Fruit fly (Drosophila melanogaster) whole organism, embryonic: ENCODE data around the gene CG42827.
A peak's percentile ranks its signal among the peaks of the same experiment; 100 is the strongest.

Experiments used
- Awh ChIP-seq: fragments of 200-800 bp; sonication (Bioruptor generic); IDR thresholded peaks from 2 replicates; pipeline ENCODE4, ENCODE4 v1.3.6; 2022; ENCODE audit warnings: missing biosample characterization, missing genetic modification characterization
- CG12236 ChIP-seq: fragments of 200-800 bp; sonication (Bioruptor generic); optimal IDR thresholded peaks from 2 replicates; lab custom pipeline; 2016; ENCODE audit warnings: missing biosample characterization, missing genetic modification characterization
- CG12769 ChIP-seq: fragments of 200-800 bp; sonication (Bioruptor generic); optimal IDR thresholded peaks from 2 replicates; lab custom pipeline; 2019; ENCODE audit warnings: missing biosample characterization, mild to moderate bottlenecking, missing genetic modification characterization, moderate library complexity
- CG14441 ChIP-seq: fragments of 200-800 bp; sonication (Bioruptor generic); IDR thresholded peaks from 2 replicates; pipeline ENCODE4 v1.3.6; 2022; ENCODE audit warnings: missing biosample characterization, missing genetic modification characterization
- CG15514 ChIP-seq: fragments of 200-800 bp; sonication (Bioruptor generic); optimal IDR thresholded peaks from 3 replicates; lab custom pipeline; 2017; ENCODE audit warnings: missing biosample characterization, missing genetic modification characterization, mild to moderate bottlenecking, moderate library complexity, missing genetic modification reagents
- CG17361 ChIP-seq: fragments of 200-800 bp; sonication (Bioruptor generic); IDR thresholded peaks from 3 replicates; pipeline ENCODE4 v1.3.6; 2022; ENCODE audit warnings: missing biosample characterization, missing genetic modification characterization
- CG1792 ChIP-seq: fragments of 200-800 bp; sonication (Bioruptor generic); optimal IDR thresholded peaks from 2 replicates; lab custom pipeline; 2016; ENCODE audit warnings: missing biosample characterization, missing genetic modification characterization
- CG1832 ChIP-seq: fragments of 200-800 bp; sonication (Bioruptor generic); optimal IDR thresholded peaks from 2 replicates; lab custom pipeline; 2017; ENCODE audit warnings: missing biosample characterization, mild to moderate bottlenecking, missing genetic modification characterization, inconsistent platforms
- CG2202 ChIP-seq: fragments of 200-800 bp; sonication (Bioruptor generic); optimal IDR thresholded peaks from 2 replicates; lab custom pipeline; 2018; ENCODE audit warnings: missing biosample characterization, mild to moderate bottlenecking, missing genetic modification characterization
- CG2712 ChIP-seq: fragments of 200-800 bp; optimal IDR thresholded peaks from 3 replicates; lab custom pipeline; 2019; ENCODE audit warnings: missing biosample characterization, mild to moderate bottlenecking, missing genetic modification characterization, moderate library complexity
- CG2875 ChIP-seq: fragments of 200-800 bp; sonication (Bioruptor generic); optimal IDR thresholded peaks from 2 replicates; lab custom pipeline; 2017; ENCODE audit warnings: missing biosample characterization, mild to moderate bottlenecking, missing genetic modification characterization, missing genetic modification reagents
- CG30431 ChIP-seq: fragments of 200-800 bp; sonication (Bioruptor generic); optimal IDR thresholded peaks from 2 replicates; lab custom pipeline; 2017; ENCODE audit warnings: missing biosample characterization, missing genetic modification characterization
- CG34376 ChIP-seq: fragments of 200-800 bp; sonication (Bioruptor generic); optimal IDR thresholded peaks from 2 replicates; lab custom pipeline; 2018; ENCODE audit warnings: missing biosample characterization, mild to moderate bottlenecking, missing genetic modification characterization
- CG4360 ChIP-seq: fragments of 200-800 bp; sonication (Bioruptor generic); IDR thresholded peaks from 2 replicates; pipeline ENCODE4 v1.3.6; 2022; ENCODE audit warnings: missing biosample characterization, missing genetic modification characterization
- CG4424 ChIP-seq: fragments of 200-800 bp; sonication (Bioruptor generic); optimal IDR thresholded peaks from 3 replicates; lab custom pipeline; 2016; ENCODE audit warnings: missing biosample characterization, missing genetic modification characterization
- CG4707 ChIP-seq: fragments of 200-800 bp; sonication (Bioruptor generic); optimal IDR thresholded peaks from 2 replicates; lab custom pipeline; 2018; ENCODE audit warnings: missing biosample characterization, mild to moderate bottlenecking, missing genetic modification characterization, moderate library complexity
- CG5953 ChIP-seq: fragments of 200-800 bp; sonication (Bioruptor generic); IDR thresholded peaks from 2 replicates; pipeline ENCODE4 v1.3.6; 2022; ENCODE audit warnings: missing biosample characterization, missing genetic modification characterization
- CG6854 ChIP-seq: fragments of 200-800 bp; sonication (Bioruptor generic); optimal IDR thresholded peaks from 3 replicates; lab custom pipeline; 2017; ENCODE audit warnings: missing biosample characterization, mild to moderate bottlenecking, missing genetic modification characterization
- CG8290 ChIP-seq, 3 experiments: fragments of 200-800 bp; sonication (Bioruptor generic); optimal IDR thresholded peaks; 2 replicates each; lab custom pipeline; 2016 to 2019; ENCODE audit warnings: missing biosample characterization in 3 of 3, missing genetic modification characterization in 3 of 3, mild to moderate bottlenecking in 2 of 3, moderate library complexity in 1 of 3
- CG8359 ChIP-seq: fragments of 200-800 bp; sonication (Bioruptor generic); optimal IDR thresholded peaks from 2 replicates; lab custom pipeline; 2017; ENCODE audit warnings: missing biosample characterization, mild to moderate bottlenecking, missing genetic modification characterization, borderline replicate concordance
- CG8924 ChIP-seq: fragments of 200-800 bp; optimal IDR thresholded peaks from 3 replicates; lab custom pipeline; 2019; ENCODE audit warnings: missing biosample characterization, mild to moderate bottlenecking, missing genetic modification characterization, moderate library complexity
- CG8944 ChIP-seq: fragments of 200-800 bp; sonication (Bioruptor generic); optimal IDR thresholded peaks from 3 replicates; lab custom pipeline; 2016; ENCODE audit warnings: missing biosample characterization, missing genetic modification characterization
- CTCF ChIP-seq: fragments of 200-800 bp; sonication (Bioruptor generic); optimal IDR thresholded peaks from 2 replicates; lab custom pipeline; 2017; ENCODE audit warnings: missing biosample characterization, mild to moderate bottlenecking, missing genetic modification characterization, moderate library complexity
- Deaf1 ChIP-seq: fragments of 200-800 bp; optimal IDR thresholded peaks from 3 replicates; lab custom pipeline; 2019; ENCODE audit warnings: missing biosample characterization, mild to moderate bottlenecking, missing genetic modification characterization, moderate library complexity
- Jarid2 ChIP-seq: fragments of 200-800 bp; sonication (Bioruptor generic); optimal IDR thresholded peaks from 3 replicates; lab custom pipeline; 2017; ENCODE audit warnings: mild to moderate bottlenecking, missing biosample characterization, missing genetic modification reagents, missing genetic modification characterization
- Nf-YC ChIP-seq: fragments of 200-800 bp; optimal IDR thresholded peaks from 3 replicates; lab custom pipeline; 2019; ENCODE audit warnings: missing biosample characterization, mild to moderate bottlenecking, missing genetic modification characterization, moderate library complexity
- Oaz ChIP-seq: fragments of 200-800 bp; sonication (Bioruptor generic); IDR thresholded peaks from 2 replicates; pipeline ENCODE4 v1.3.6; 2022; ENCODE audit warnings: missing biosample characterization, missing genetic modification characterization
- Pdp1 ChIP-seq, 2 experiments: fragments of 200-800 bp; sonication (Bioruptor generic); optimal IDR thresholded peaks; 3 replicates each; lab custom pipeline; 2016; ENCODE audit warnings: missing biosample characterization in 2 of 2, missing genetic modification characterization in 2 of 2, mild to moderate bottlenecking in 1 of 2, moderate library complexity in 1 of 2
- Trl ChIP-seq, 3 experiments: fragments of >200 bp in 2 of 3; fragments of 200-800 bp in 1 of 3; sonication (Bioruptor generic) in 1 of 3; optimal IDR thresholded peaks; 2 replicates in 1 of 3; 3 replicates in 2 of 3; lab custom pipeline; 2016 to 2017; ENCODE audit warnings: missing biosample characterization in 1 of 3, missing genetic modification characterization in 1 of 3
- ap ChIP-seq: fragments of 200-800 bp; sonication (Bioruptor generic); IDR thresholded peaks from 2 replicates; pipeline ENCODE4 v1.3.6; 2022; ENCODE audit warnings: missing biosample characterization, missing genetic modification characterization
- bsh ChIP-seq, 2 experiments: fragments of 200-800 bp; sonication (Bioruptor generic); optimal IDR thresholded peaks; 2 replicates each; lab custom pipeline; 2017 to 2018; ENCODE audit warnings: mild to moderate bottlenecking in 2 of 2, missing biosample characterization in 2 of 2, missing genetic modification characterization in 2 of 2, moderate library complexity in 1 of 2
- btn ChIP-seq: fragments of 200-800 bp; sonication (Bioruptor generic); optimal IDR thresholded peaks from 2 replicates; lab custom pipeline; 2016; ENCODE audit warnings: missing biosample characterization, missing genetic modification characterization
- chinmo ChIP-seq: fragments of 200-800 bp; sonication (Bioruptor generic); IDR thresholded peaks from 4 replicates; pipeline ENCODE4 v1.3.6; 2022; ENCODE audit warnings: missing biosample characterization, missing genetic modification characterization; ENCODE audit not compliant: partially characterized antibody
- crp ChIP-seq, 2 experiments: fragments of 200-800 bp; sonication (Bioruptor generic); optimal IDR thresholded peaks; 2 replicates in 1 of 2; 3 replicates in 1 of 2; lab custom pipeline; 2017; ENCODE audit warnings: missing biosample characterization in 2 of 2, missing genetic modification characterization in 2 of 2, mild to moderate bottlenecking in 1 of 2, moderate library complexity in 1 of 2
- fd102C ChIP-seq: fragments of 200-800 bp; sonication (Bioruptor generic); optimal IDR thresholded peaks from 2 replicates; lab custom pipeline; 2018; ENCODE audit warnings: missing biosample characterization, mild to moderate bottlenecking, missing genetic modification characterization, moderate library complexity
- gcm2 ChIP-seq: fragments of 200-800 bp; sonication (Bioruptor generic); optimal IDR thresholded peaks from 2 replicates; lab custom pipeline; 2016; ENCODE audit warnings: missing biosample characterization, missing genetic modification characterization
- grau ChIP-seq: fragments of 200-800 bp; optimal IDR thresholded peaks from 3 replicates; lab custom pipeline; 2019; ENCODE audit warnings: missing biosample characterization, mild to moderate bottlenecking, missing genetic modification characterization, moderate library complexity
- gt ChIP-seq: fragments of 200-800 bp; sonication (Bioruptor generic); IDR thresholded peaks from 2 replicates; pipeline ENCODE4 v1.3.6; 2022; ENCODE audit warnings: missing biosample characterization, missing genetic modification characterization
- mld ChIP-seq: fragments of 200-800 bp; sonication (Bioruptor generic); IDR thresholded peaks from 3 replicates; pipeline ENCODE4 v1.3.6; 2022; ENCODE audit warnings: missing biosample characterization, missing genetic modification characterization; ENCODE audit not compliant: partially characterized antibody
- org-1 ChIP-seq: fragments of 200-800 bp; sonication (Bioruptor generic); optimal IDR thresholded peaks from 2 replicates; lab custom pipeline; 2017; ENCODE audit warnings: missing biosample characterization, missing genetic modification characterization
- rib ChIP-seq: fragments of 200-800 bp; sonication (Bioruptor generic); IDR thresholded peaks from 2 replicates; pipeline ENCODE4 v1.3.6; 2022; ENCODE audit warnings: missing biosample characterization, missing genetic modification characterization
- sd ChIP-seq: fragments of 200-800 bp; sonication (Bioruptor generic); optimal IDR thresholded peaks from 3 replicates; lab custom pipeline; 2018; ENCODE audit warnings: missing biosample characterization, mild to moderate bottlenecking, missing genetic modification characterization, moderate library complexity
- sens ChIP-seq: fragments of 200-800 bp; sonication (Bioruptor generic); peaks from one replicate; lab custom pipeline; 2016; ENCODE audit warnings: missing biosample characterization, missing genetic modification characterization
- slp2 ChIP-seq: fragments of 200-800 bp; sonication (Bioruptor generic); optimal IDR thresholded peaks from 2 replicates; lab custom pipeline; 2016; ENCODE audit warnings: missing biosample characterization, missing genetic modification characterization
- stc ChIP-seq: fragments of 200-800 bp; sonication (Bioruptor generic); IDR thresholded peaks from 2 replicates; pipeline ENCODE4 v1.3.6; 2022; ENCODE audit warnings: missing biosample characterization, missing genetic modification characterization
- tap ChIP-seq: fragments of 200-800 bp; optimal IDR thresholded peaks from 3 replicates; lab custom pipeline; 2019; ENCODE audit warnings: missing biosample characterization, mild to moderate bottlenecking, missing genetic modification characterization, moderate library complexity
- trh ChIP-seq: fragments of 200-800 bp; sonication (Bioruptor generic); optimal IDR thresholded peaks from 2 replicates; lab custom pipeline; 2016; ENCODE audit warnings: missing biosample characterization, missing genetic modification characterization
- twi ChIP-seq: fragments of 200-800 bp; optimal IDR thresholded peaks from 2 replicates; lab custom pipeline; 2019; ENCODE audit warnings: missing biosample characterization, mild to moderate bottlenecking, missing genetic modification characterization, moderate library complexity
- zf30C ChIP-seq: fragments of 200-800 bp; sonication (Bioruptor generic); optimal IDR thresholded peaks from 3 replicates; lab custom pipeline; 2018; ENCODE audit warnings: missing biosample characterization, mild to moderate bottlenecking, missing genetic modification characterization
- zfh2 ChIP-seq: fragments of 200-800 bp; sonication (Bioruptor generic); optimal IDR thresholded peaks from 2 replicates; lab custom pipeline; 2016; ENCODE audit warnings: missing biosample characterization, missing genetic modification characterization

CG42827 gene

dm6 chr3R:23386021-23386457 is 13.3 kb downstream of the CG42827 start (continued):
- TF ChIP-seq CG12769 (tag; lab: Kevin White, UChicago) = peak; percentile 34
- TF ChIP-seq slp2 = no peak
- no peak for TF ChIP-seq gcm2
- TF ChIP-seq CG34376 (GFP tag; lab: Kevin White, UChicago) = no peak
- no peak for TF ChIP-seq CG8290 (GFP tag; optimal IDR thresholded peaks at IDR 0.05; lab: Kevin White, UChicago)
- TF ChIP-seq CG8290 (tag; optimal IDR thresholded peaks at IDR 0.05; lab: Kevin White, UChicago) = no peak
- peak; percentile 56 for TF ChIP-seq sens (GFP tag; lab: Kevin White, UChicago)
- TF ChIP-seq Trl (optimal IDR thresholded peaks at IDR 0.05; lab: Kevin White, UChicago) = peak; percentile 50 to 62
- no peak for TF ChIP-seq Trl (GFP tag; optimal IDR thresholded peaks at IDR 0.05; lab: Kevin White, UChicago)
- no peak for TF ChIP-seq twi (tag; lab: Kevin White, UChicago)
- peak; percentile 48 for TF ChIP-seq Deaf1 (tag; lab: Kevin White, UChicago)
- no peak for TF ChIP-seq gt
- no peak for TF ChIP-seq CG4707
- no peak for TF ChIP-seq trh (GFP tag; lab: Kevin White, UChicago)
- peak in 1 of 2 experiments; percentile 73 for TF ChIP-seq crp (GFP tag; optimal IDR thresholded peaks at IDR 0.05; lab: Kevin White, UChicago)
- no peak for TF ChIP-seq CG30431
- 0 out of 4 replicates have a peak, but pooled peaks have one; percentile 24 for TF ChIP-seq chinmo (GFP tag; lab: Robert Waterston, UW)
- TF ChIP-seq sd = peak; percentile 38
- no peak for TF ChIP-seq grau (tag; lab: Kevin White, UChicago)
- TF ChIP-seq CG4360 (GFP tag; lab: Robert Waterston, UW) = 0 out of 2 replicates have a peak, but pooled peaks have one; percentile 25
- TF ChIP-seq ap (GFP tag; lab: Robert Waterston, UW) = no peak
- no peak for TF ChIP-seq CG1832 (GFP tag; lab: Kevin White, UChicago)
- no peak for TF ChIP-seq btn (GFP tag; lab: Kevin White, UChicago)
- peak in 1 of 2 experiments; percentile 30 for TF ChIP-seq Pdp1 (GFP tag; optimal IDR thresholded peaks at IDR 0.05; lab: Kevin White, UChicago)
- no peak for TF ChIP-seq CG2202
- TF ChIP-seq CG6854 (GFP tag; lab: Kevin White, UChicago) = no peak
- no peak for TF ChIP-seq mld (GFP tag; lab: Robert Waterston, UW)
- TF ChIP-seq, all 482 proteins: peak for 24

DNA sequence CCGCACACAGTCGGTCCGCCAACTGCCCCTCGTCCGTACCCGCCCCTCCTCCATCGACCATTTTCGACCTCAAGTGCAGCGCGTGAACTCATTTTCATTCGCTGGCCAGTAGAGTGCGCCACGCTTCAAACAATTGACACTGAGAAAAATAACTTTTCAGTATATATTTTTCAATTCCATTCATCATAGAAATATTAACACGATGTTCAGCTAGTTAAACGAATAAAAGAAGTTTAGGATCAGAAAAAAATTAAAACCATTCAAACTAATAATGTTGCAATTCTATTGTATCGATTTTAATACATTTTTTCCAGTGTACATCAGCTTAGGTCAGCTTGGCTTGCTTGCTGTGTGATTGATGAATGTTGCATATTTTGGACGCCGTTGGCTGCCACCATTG is 14.2 kb downstream of the CG42827 start:
- TF ChIP-seq bsh (GFP tag; optimal IDR thresholded peaks at IDR 0.05; lab: Kevin White, UChicago) = peak in 1 of 2 experiments; percentile 73
- TF ChIP-seq CG2712 (tag; lab: Kevin White, UChicago) = peak; percentile 51
- TF ChIP-seq CG1792 (GFP tag; lab: Kevin White, UChicago) = peak; percentile 19
- peak; percentile 24 for TF ChIP-seq zf30C (GFP tag; lab: Kevin White, UChicago)
- TF ChIP-seq CG8944 = peak; percentile 15
- no peak for TF ChIP-seq CG8359 (GFP tag; lab: Kevin White, UChicago)
- no peak for TF ChIP-seq rib (GFP tag; lab: Robert Waterston, UW)
- peak; percentile 39; the same call in 1 of the 2 replicates for TF ChIP-seq CG5953 (GFP tag; lab: Robert Waterston, UW)
- peak; percentile 48 for TF ChIP-seq tap (tag; lab: Kevin White, UChicago)
- TF ChIP-seq CG8924 (tag; lab: Kevin White, UChicago) = peak; percentile 32
- TF ChIP-seq stc (GFP tag; lab: Robert Waterston, UW) = peak; percentile 39; the same call in 1 of the 2 replicates
- no peak for TF ChIP-seq CG15514 (GFP tag; lab: Kevin White, UChicago)
- TF ChIP-seq CG4424 (GFP tag; lab: Kevin White, UChicago) = peak; percentile 32
- TF ChIP-seq CG17361 (GFP tag; lab: Robert Waterston, UW) = no peak; the same call in 2 of the 3 replicates
- TF ChIP-seq CG12236 (GFP tag; lab: Kevin White, UChicago) = peak; percentile 9
- peak; percentile 29 for TF ChIP-seq slp2
- 0 out of 2 replicates have a peak, but pooled peaks have one; percentile 36 for TF ChIP-seq CG14441
- TF ChIP-seq org-1 (GFP tag; lab: Kevin White, UChicago) = peak; percentile 43
- peak; percentile 36; the same call in 1 of the 2 replicates for TF ChIP-seq Awh (GFP tag; lab: Robert Waterston, UW)
- TF ChIP-seq zfh2 = no peak
- TF ChIP-seq Nf-YC = no peak
- TF ChIP-seq CTCF = peak; percentile 68
- TF ChIP-seq Oaz (GFP tag; lab: Robert Waterston, UW) = peak; percentile 32; the same call in 1 of the 2 replicates
- peak; percentile 44 for TF ChIP-seq CG2875 (GFP tag; lab: Kevin White, UChicago)
- no peak for TF ChIP-seq Jarid2 (GFP tag; lab: Kevin White, UChicago)
- TF ChIP-seq fd102C (GFP tag; lab: Kevin White, UChicago) = no peak
